Worm (Caenorhabditis elegans): ENCODE data around the gene T11F8.4.

DNA sequence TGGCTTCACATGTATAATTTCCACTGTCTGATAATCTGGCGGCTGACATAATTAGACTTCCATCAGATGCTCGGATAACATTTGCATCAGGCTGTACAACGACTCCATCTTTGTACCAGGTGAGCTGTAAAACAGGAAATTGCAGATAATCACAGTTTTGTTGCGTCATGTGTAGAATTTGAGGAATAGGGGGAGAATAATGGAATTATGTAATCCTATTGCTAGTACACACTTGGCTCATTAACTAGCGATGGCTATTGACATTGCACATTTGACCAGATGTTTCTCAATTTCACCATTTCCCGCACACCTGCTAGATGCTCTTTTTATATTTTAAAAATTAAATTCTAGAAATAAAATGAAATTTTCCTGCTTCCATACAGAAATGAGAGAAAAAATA lies 25.0 kb upstream of the T11F8.4 start:
- no peak for TF ChIP-seq let-607 (tag; optimal IDR thresholded peaks at IDR 0.05)
- TF ChIP-seq ama-1 (optimal IDR thresholded peaks at IDR 0.05), result no peak
- no peak for TF ChIP-seq ama-1 (GFP tag; optimal IDR thresholded peaks at IDR 0.05)
- no peak for TF ChIP-seq snpc-4 (GFP tag; optimal IDR thresholded peaks at IDR 0.05)
- TF ChIP-seq snpc-4 (tag; optimal IDR thresholded peaks at IDR 0.05), result no peak
- no peak for TF ChIP-seq mel-28 (tag; optimal IDR thresholded peaks at IDR 0.05; ENCODE audit: borderline replicate concordance)
- no peak for TF ChIP-seq nhr-27 (tag; optimal IDR thresholded peaks at IDR 0.05)
- TF ChIP-seq F33H1.4 (GFP tag; IDR thresholded peaks at IDR 0.05), result no peak
- TF ChIP-seq efl-1 (GFP tag; optimal IDR thresholded peaks at IDR 0.05), result no peak
- no peak for TF ChIP-seq F10E7.11 (tag; optimal IDR thresholded peaks at IDR 0.05)
- TF ChIP-seq ceh-79 (tag; optimal IDR thresholded peaks at IDR 0.05), result no peak

All from whole organism, young adult.